Worm (Caenorhabditis elegans) whole organism, L1 larva: ENCODE results near the gene ral-1.

ENCODE experiments used
- C04F5.9 ChIP-seq: sonication (generic microtip); optimal IDR thresholded peaks from 2 replicates; lab custom pipeline; 2016; ENCODE audit warnings: missing genetic modification characterization, missing compliant biosample characterization
- Y116A8C.19 ChIP-seq: sonication (generic microtip); optimal IDR thresholded peaks from 2 replicates; lab custom pipeline; 2016; ENCODE audit warnings: missing compliant biosample characterization, missing genetic modification characterization, borderline replicate concordance
- alr-1 ChIP-seq: fragments of 200-800 bp; sonication (Bioruptor generic); optimal IDR thresholded peaks from 2 replicates; lab custom pipeline; 2018; ENCODE audit warnings: borderline replicate concordance, mild to moderate bottlenecking, missing genetic modification characterization, missing compliant biosample characterization
- blmp-1 ChIP-seq: fragments of 150-350 bp; optimal IDR thresholded peaks from 2 replicates; lab custom pipeline; 2014; ENCODE audit warnings: missing biosample characterization, missing genetic modification characterization
- ceh-63 ChIP-seq: fragments of 200-800 bp; sonication (Bioruptor generic); optimal IDR thresholded peaks from 2 replicates; lab custom pipeline; 2018; ENCODE audit warnings: mild to moderate bottlenecking, missing genetic modification characterization, missing compliant biosample characterization
- ceh-8 ChIP-seq: fragments of 200-800 bp; sonication (Bioruptor generic); optimal IDR thresholded peaks from 2 replicates; lab custom pipeline; 2018; ENCODE audit warnings: mild to moderate bottlenecking, missing genetic modification characterization, moderate library complexity, missing compliant biosample characterization
- ceh-82 ChIP-seq, 3 experiments: fragments of 150-350 bp in 1 of 3; sonication (generic microtip) in 2 of 3; optimal IDR thresholded peaks; 2 replicates each; lab custom pipeline; 2014 to 2017; ENCODE audit warnings: missing biosample characterization in 3 of 3, missing genetic modification characterization in 3 of 3
- ceh-88 ChIP-seq: fragments of 200-800 bp; sonication (Bioruptor generic); IDR thresholded peaks from 2 replicates; pipeline ENCODE4 v1.3.6; 2022; ENCODE audit warnings: missing genetic modification characterization, missing compliant biosample characterization
- ceh-90 ChIP-seq: sonication (generic microtip); optimal IDR thresholded peaks from 2 replicates; lab custom pipeline; 2016; ENCODE audit warnings: missing genetic modification characterization, missing compliant biosample characterization
- dpl-1 ChIP-seq, 3 experiments: fragments of 150-350 bp in 2 of 3; sonication (generic microtip) in 1 of 3; optimal IDR thresholded peaks; 2 replicates each; lab custom pipeline; 2014 to 2017; ENCODE audit warnings: missing biosample characterization in 3 of 3, missing genetic modification characterization in 3 of 3, missing genetic modification reagents in 3 of 3
- efl-1 ChIP-seq, 4 experiments: fragments of 150-350 bp; optimal IDR thresholded peaks in 3 of 4; peaks in 1 of 4; 1 replicate in 1 of 4; 2 replicates in 3 of 4; lab custom pipeline; 2014; ENCODE audit warnings: missing biosample characterization in 2 of 4, missing genetic modification characterization in 2 of 4, missing genetic modification reagents in 2 of 4
- efl-3 ChIP-seq: fragments of 200-800 bp; sonication (Bioruptor generic); optimal IDR thresholded peaks from 2 replicates; lab custom pipeline; 2018; ENCODE audit warnings: mild to moderate bottlenecking, missing genetic modification characterization, missing compliant biosample characterization
- egl-13 ChIP-seq: sonication (generic microtip); optimal IDR thresholded peaks from 2 replicates; lab custom pipeline; 2016; ENCODE audit warnings: missing genotype, missing genetic modification reagents, missing genetic modification characterization, missing compliant biosample characterization
- elt-2 ChIP-seq: sonication (generic microtip); optimal IDR thresholded peaks from 2 replicates; lab custom pipeline; 2016; ENCODE audit warnings: missing genetic modification characterization, mild to moderate bottlenecking, inconsistent platforms, missing compliant biosample characterization, missing genetic modification reagents
- elt-3 ChIP-seq, 6 experiments: fragments of 150-350 bp in 1 of 6; sonication (generic microtip); optimal IDR thresholded peaks; 2 replicates each; lab custom pipeline; 2017 to 2018; ENCODE audit warnings: missing biosample characterization in 6 of 6, missing genetic modification characterization in 6 of 6, inconsistent platforms in 1 of 6
- ets-5 ChIP-seq: fragments of 200-800 bp; sonication (Bioruptor generic); IDR thresholded peaks from 2 replicates; pipeline ENCODE4 v1.3.6; 2022; ENCODE audit warnings: missing genetic modification characterization, missing compliant biosample characterization
- fkh-10 ChIP-seq: sonication (generic microtip); optimal IDR thresholded peaks from 2 replicates; lab custom pipeline; 2017; ENCODE audit warnings: missing biosample characterization, missing genetic modification reagents, missing genetic modification characterization
- fkh-4 ChIP-seq: sonication (generic microtip); optimal IDR thresholded peaks from 2 replicates; lab custom pipeline; 2016; ENCODE audit warnings: missing compliant biosample characterization, missing genetic modification characterization, borderline replicate concordance
- fos-1 ChIP-seq: fragments of 150-350 bp; optimal IDR thresholded peaks from 2 replicates; lab custom pipeline; 2014; ENCODE audit warnings: missing biosample characterization, missing genetic modification characterization
- grh-1 ChIP-seq: fragments of 200-800 bp; sonication (Bioruptor generic); IDR thresholded peaks from 2 replicates; pipeline ENCODE4 v1.3.6; 2022; ENCODE audit warnings: missing genetic modification reagents, missing genetic modification characterization, missing compliant biosample characterization
- hlh-17 ChIP-seq: fragments of 200-800 bp; sonication (Bioruptor generic); optimal IDR thresholded peaks from 2 replicates; lab custom pipeline; 2018; ENCODE audit warnings: missing genetic modification characterization, mild to moderate bottlenecking, missing compliant biosample characterization, moderate library complexity, borderline replicate concordance
- hlh-4 ChIP-seq: sonication (generic microtip); optimal IDR thresholded peaks from 2 replicates; lab custom pipeline; 2016; ENCODE audit warnings: mild to moderate bottlenecking, missing genetic modification characterization, missing compliant biosample characterization
- hpl-2 ChIP-seq: fragments of 150-350 bp; optimal IDR thresholded peaks from 2 replicates; lab custom pipeline; 2014; ENCODE audit warnings: missing biosample characterization, missing genetic modification reagents, missing genetic modification characterization
- irx-1 ChIP-seq: sonication (generic microtip); optimal IDR thresholded peaks from 2 replicates; lab custom pipeline; 2016; ENCODE audit warnings: missing genetic modification characterization, missing compliant biosample characterization
- isw-1 ChIP-seq: fragments of 200-800 bp; sonication (Bioruptor generic); IDR thresholded peaks from 2 replicates; pipeline ENCODE4 v1.3.6; 2022; ENCODE audit warnings: missing genetic modification characterization, missing compliant biosample characterization
- lin-13 ChIP-seq: fragments of 150-350 bp; optimal IDR thresholded peaks from 2 replicates; lab custom pipeline; 2014; ENCODE audit warnings: missing biosample characterization, missing genetic modification reagents, missing genetic modification characterization
- lin-14 ChIP-seq: fragments of 200-800 bp; sonication (Bioruptor generic); optimal IDR thresholded peaks from 2 replicates; lab custom pipeline; 2018; ENCODE audit warnings: mild to moderate bottlenecking, missing genetic modification characterization, moderate library complexity, missing compliant biosample characterization
- lin-15B ChIP-seq: fragments of 150-350 bp; sonication (generic microtip); optimal IDR thresholded peaks from 3 replicates; lab custom pipeline; 2014; ENCODE audit warnings: missing biosample characterization, missing genetic modification characterization
- lir-3 ChIP-seq: sonication (generic microtip); optimal IDR thresholded peaks from 2 replicates; lab custom pipeline; 2016; ENCODE audit warnings: mild to moderate bottlenecking, missing genetic modification characterization, moderate library complexity, missing compliant biosample characterization; ENCODE audit not compliant: poor library complexity
- mab-9 ChIP-seq: fragments of 200-800 bp; sonication (Bioruptor generic); IDR thresholded peaks from 2 replicates; pipeline ENCODE4 v1.3.6; 2022; ENCODE audit warnings: missing genetic modification reagents, missing genetic modification characterization, missing compliant biosample characterization
- mdl-1 ChIP-seq, 2 experiments: fragments of 150-350 bp; optimal IDR thresholded peaks; 2 replicates each; lab custom pipeline; 2014 to 2017; ENCODE audit warnings: missing biosample characterization in 2 of 2, missing genetic modification characterization in 2 of 2, inconsistent platforms in 1 of 2
- mef-2 ChIP-seq: fragments of 150-350 bp; optimal IDR thresholded peaks from 2 replicates; lab custom pipeline; 2014; ENCODE audit warnings: missing biosample characterization, missing genetic modification characterization
- mep-1 ChIP-seq: fragments of 150-350 bp; optimal IDR thresholded peaks from 2 replicates; lab custom pipeline; 2014; ENCODE audit warnings: missing biosample characterization, missing genetic modification characterization
- nhr-11 ChIP-seq: fragments of 150-350 bp; optimal IDR thresholded peaks from 2 replicates; lab custom pipeline; 2014; ENCODE audit warnings: missing biosample characterization, missing genetic modification characterization
- nhr-19 ChIP-seq: fragments of 200-800 bp; sonication (Bioruptor generic); conservative IDR thresholded peaks from 2 replicates; pipeline ENCODE4 v1.3.6; 2022; ENCODE audit warnings: missing genetic modification characterization, missing compliant biosample characterization
- nhr-20 ChIP-seq: sonication (generic microtip); optimal IDR thresholded peaks from 2 replicates; lab custom pipeline; 2016; ENCODE audit warnings: mild to moderate bottlenecking, missing genetic modification characterization, missing compliant biosample characterization
- nhr-28 ChIP-seq: fragments of 150-350 bp; optimal IDR thresholded peaks from 2 replicates; lab custom pipeline; 2014; ENCODE audit warnings: missing biosample characterization, missing genetic modification characterization
- nhr-84 ChIP-seq: sonication (generic microtip); optimal IDR thresholded peaks from 2 replicates; lab custom pipeline; 2017; ENCODE audit warnings: missing biosample characterization, missing genetic modification characterization
- nhr-90 ChIP-seq: sonication (generic microtip); optimal IDR thresholded peaks from 2 replicates; lab custom pipeline; 2016; ENCODE audit warnings: mild to moderate bottlenecking, missing genetic modification characterization, missing compliant biosample characterization; ENCODE audit not compliant: poor library complexity
- pag-3 ChIP-seq: sonication (generic microtip); optimal IDR thresholded peaks from 2 replicates; lab custom pipeline; 2017; ENCODE audit warnings: missing genetic modification characterization, mild to moderate bottlenecking, missing compliant biosample characterization, antibody characterized with exemption, borderline replicate concordance; ENCODE audit not compliant: insufficient read depth
- pax-3 ChIP-seq: fragments of 200-800 bp; sonication (Bioruptor generic); optimal IDR thresholded peaks from 2 replicates; lab custom pipeline; 2018; ENCODE audit warnings: mild to moderate bottlenecking, missing genetic modification characterization, moderate library complexity, missing compliant biosample characterization
- pqm-1 ChIP-seq: sonication (generic microtip); optimal IDR thresholded peaks from 3 replicates; lab custom pipeline; 2017; ENCODE audit warnings: missing biosample characterization, missing genetic modification characterization
- rnt-1 ChIP-seq: sonication (generic microtip); optimal IDR thresholded peaks from 2 replicates; lab custom pipeline; 2016; ENCODE audit warnings: mild to moderate bottlenecking, missing genetic modification characterization, moderate library complexity, missing compliant biosample characterization
- skn-1 ChIP-seq: fragments of 150-350 bp; optimal IDR thresholded peaks from 2 replicates; lab custom pipeline; 2014; ENCODE audit warnings: missing biosample characterization, missing genetic modification characterization
- snpc-4 ChIP-seq: fragments of 150-350 bp; optimal IDR thresholded peaks from 2 replicates; lab custom pipeline; 2014; ENCODE audit warnings: missing biosample characterization, missing genetic modification characterization
- snu-23 ChIP-seq: sonication (generic microtip); optimal IDR thresholded peaks from 2 replicates; lab custom pipeline; 2016; ENCODE audit warnings: missing genetic modification characterization, missing compliant biosample characterization
- unc-130 ChIP-seq: fragments of 150-350 bp; optimal IDR thresholded peaks from 2 replicates; lab custom pipeline; 2017; ENCODE audit warnings: missing biosample characterization, missing genetic modification characterization, inconsistent platforms
- unc-30 ChIP-seq: sonication (generic microtip); optimal IDR thresholded peaks from 2 replicates; lab custom pipeline; 2017; ENCODE audit warnings: missing biosample characterization, missing genetic modification characterization
- unc-62 ChIP-seq: fragments of 150-350 bp; optimal IDR thresholded peaks from 2 replicates; lab custom pipeline; 2014; ENCODE audit warnings: missing biosample characterization, missing genetic modification reagents, missing genetic modification characterization
- vab-15 ChIP-seq: sonication (generic microtip); optimal IDR thresholded peaks from 2 replicates; lab custom pipeline; 2017; ENCODE audit warnings: missing genotype, mild to moderate bottlenecking, missing genetic modification characterization, missing compliant biosample characterization
- zag-1 ChIP-seq: fragments of 150-350 bp; optimal IDR thresholded peaks from 2 replicates; lab custom pipeline; 2014; ENCODE audit warnings: missing biosample characterization, missing genetic modification characterization

ral-1 gene

DNA sequence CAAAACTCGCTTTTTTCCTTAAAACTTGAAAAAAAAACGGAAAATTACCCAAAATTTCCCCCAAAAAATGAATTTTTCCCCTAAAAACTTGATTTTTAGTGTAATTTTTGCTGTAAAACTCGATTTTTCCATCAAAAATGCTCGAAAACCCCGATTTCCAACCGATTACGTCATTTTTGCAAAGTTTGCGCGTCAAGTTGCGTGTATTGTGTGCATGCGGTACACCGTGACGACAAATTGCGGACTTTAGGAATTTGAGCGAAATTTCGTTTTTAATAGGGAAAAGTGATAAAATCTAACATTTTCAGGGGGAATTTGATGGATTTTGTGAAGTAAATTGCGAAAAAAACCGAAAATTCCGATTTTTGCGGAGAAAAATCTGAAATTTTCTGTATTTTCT is 12.8 kb downstream of the ral-1 start:
- no peak for TF ChIP-seq nhr-11 (tag; lab: Kevin White, UChicago)
- 0 out of 2 replicates have a peak, but pooled peaks have one; percentile 39 for TF ChIP-seq mab-9
- peak; percentile 60 for TF ChIP-seq skn-1
- no peak for TF ChIP-seq ceh-8
- TF ChIP-seq ets-5 (GFP tag; lab: Robert Waterston, UW) = no peak
- TF ChIP-seq vab-15 (tag; lab: Kevin White, UChicago) = no peak
- no peak for TF ChIP-seq unc-30 (tag; lab: Kevin White, UChicago)
- TF ChIP-seq nhr-28 (tag; lab: Kevin White, UChicago) = no peak
- no peak for TF ChIP-seq ceh-90 (tag; lab: Kevin White, UChicago)
- TF ChIP-seq fos-1 = peak; percentile 58
- no peak for TF ChIP-seq pqm-1 (tag; lab: Kevin White, UChicago)
- no peak for TF ChIP-seq irx-1 (tag; lab: Kevin White, UChicago)
- no peak for TF ChIP-seq nhr-20 (tag; lab: Kevin White, UChicago)
- peak; percentile 64 for TF ChIP-seq snu-23 (GFP tag; lab: Kevin White, UChicago)
- TF ChIP-seq hpl-2 = no peak
- TF ChIP-seq C04F5.9 = no peak
- peak; percentile 45 for TF ChIP-seq lin-15B (tag; lab: Kevin White, UChicago)
- peak; percentile 64 for TF ChIP-seq nhr-19 (GFP tag; lab: Robert Waterston, UW)
- no peak for TF ChIP-seq pax-3 (tag; lab: Kevin White, UChicago)
- TF ChIP-seq Y116A8C.19 (tag; lab: Kevin White, UChicago) = no peak
- no peak for TF ChIP-seq ceh-63
- TF ChIP-seq lir-3 = no peak
- no peak for TF ChIP-seq elt-2 (tag; lab: Kevin White, UChicago)
- peak; percentile 68 for TF ChIP-seq blmp-1 (tag; lab: Kevin White, UChicago)
- peak in 1 of 2 experiments; percentile 47 for TF ChIP-seq mdl-1 (tag; optimal IDR thresholded peaks at IDR 0.05; lab: Kevin White, UChicago)
- peak in 2 of 6 experiments; percentile 34 to 67 for TF ChIP-seq elt-3 (tag; optimal IDR thresholded peaks at IDR 0.05; lab: Kevin White, UChicago)
- peak; percentile 87 for TF ChIP-seq mep-1
- no peak for TF ChIP-seq unc-62
- TF ChIP-seq ceh-82 (tag; optimal IDR thresholded peaks at IDR 0.05; lab: Kevin White, UChicago) = peak; percentile 58 to 72 (median 64)
- peak; percentile 27 for TF ChIP-seq lin-13 (GFP tag; lab: Kevin White, UChicago)
- no peak for TF ChIP-seq efl-3 (GFP tag; lab: Kevin White, UChicago)
- no peak for TF ChIP-seq nhr-84 (tag; lab: Kevin White, UChicago)
- no peak for TF ChIP-seq fkh-4 (tag; lab: Kevin White, UChicago)
- TF ChIP-seq nhr-90 (tag; lab: Kevin White, UChicago) = no peak
- peak; percentile 79 to 83 for TF ChIP-seq efl-1 (optimal IDR thresholded peaks at IDR 0.05; lab: Kevin White, UChicago)
- peak; percentile 79 to 96 for TF ChIP-seq efl-1 (GFP tag; optimal IDR thresholded peaks at IDR 0.05 in 1 of 2; lab: Kevin White, UChicago)
- no peak for TF ChIP-seq alr-1 (tag; lab: Kevin White, UChicago)
- peak; percentile 50 for TF ChIP-seq isw-1 (GFP tag; lab: Robert Waterston, UW)
- peak; percentile 48 for TF ChIP-seq snpc-4 (tag; lab: Kevin White, UChicago)
- peak; percentile 68 for TF ChIP-seq unc-130 (tag; lab: Kevin White, UChicago)
- no peak for TF ChIP-seq rnt-1
- no peak for TF ChIP-seq pag-3
- TF ChIP-seq grh-1 (GFP tag; lab: Robert Waterston, UW) = no peak
- TF ChIP-seq ceh-88 (GFP tag; lab: Robert Waterston, UW) = no peak
- TF ChIP-seq hlh-17 = no peak
- TF ChIP-seq fkh-10 (GFP tag; lab: Kevin White, UChicago) = no peak
- no peak for TF ChIP-seq mef-2 (tag; lab: Kevin White, UChicago)
- no peak for TF ChIP-seq zag-1
- TF ChIP-seq dpl-1 (GFP tag; optimal IDR thresholded peaks at IDR 0.05; lab: Kevin White, UChicago) = peak; percentile 70 to 77 (median 77)
- no peak for TF ChIP-seq hlh-4 (tag; lab: Kevin White, UChicago)
- no peak for TF ChIP-seq egl-13
- no peak for TF ChIP-seq lin-14 (GFP tag; lab: Kevin White, UChicago)
